Fruit fly (Drosophila melanogaster) whole organism, embryonic: Measurements from ENCODE around the gene Boh1.

Source experiments
- C15 ChIP-seq: fragments of 200-800 bp; sonication (Bioruptor generic); IDR thresholded peaks from 3 replicates; pipeline ENCODE4 v1.3.6; 2022; ENCODE audit warnings: missing biosample characterization, missing genetic modification characterization
- CG11398 ChIP-seq: fragments of 200-800 bp; sonication (Bioruptor generic); optimal IDR thresholded peaks from 2 replicates; lab custom pipeline; 2016; ENCODE audit warnings: missing biosample characterization, missing genetic modification characterization
- CG11723 ChIP-seq: fragments of 200-800 bp; sonication (Bioruptor generic); optimal IDR thresholded peaks from 2 replicates; lab custom pipeline; 2017; ENCODE audit warnings: missing biosample characterization, mild to moderate bottlenecking, missing genetic modification characterization
- CG12104 ChIP-seq: fragments of 200-800 bp; sonication (Bioruptor generic); optimal IDR thresholded peaks from 3 replicates; lab custom pipeline; 2016; ENCODE audit warnings: missing biosample characterization, missing genetic modification characterization
- CG12155 ChIP-seq: fragments of 200-800 bp; sonication (Bioruptor generic); optimal IDR thresholded peaks from 3 replicates; lab custom pipeline; 2016; ENCODE audit warnings: missing biosample characterization, missing genetic modification characterization
- CG12299 ChIP-seq: fragments of 200-800 bp; sonication (Bioruptor generic); optimal IDR thresholded peaks from 2 replicates; lab custom pipeline; 2018; ENCODE audit warnings: missing biosample characterization, mild to moderate bottlenecking, missing genetic modification characterization
- CG14965 ChIP-seq: fragments of 200-800 bp; sonication (Bioruptor generic); optimal IDR thresholded peaks from 2 replicates; lab custom pipeline; 2016; ENCODE audit warnings: missing biosample characterization, missing genetic modification characterization, borderline replicate concordance
- CG1529 ChIP-seq: fragments of 200-800 bp; sonication (Bioruptor generic); optimal IDR thresholded peaks from 3 replicates; lab custom pipeline; 2018; ENCODE audit warnings: missing biosample characterization, missing genetic modification characterization
- CG17186 ChIP-seq: fragments of 200-800 bp; sonication (Bioruptor generic); optimal IDR thresholded peaks from 3 replicates; lab custom pipeline; 2017; ENCODE audit warnings: missing biosample characterization, missing genetic modification reagents, missing genetic modification characterization
- CG17829 ChIP-seq: fragments of 200-800 bp; optimal IDR thresholded peaks from 2 replicates; lab custom pipeline; 2019; ENCODE audit warnings: missing biosample characterization, mild to moderate bottlenecking, missing genetic modification characterization, moderate library complexity
- CG18262 ChIP-seq: fragments of 200-800 bp; optimal IDR thresholded peaks from 3 replicates; lab custom pipeline; 2019; ENCODE audit warnings: missing biosample characterization, mild to moderate bottlenecking, missing genetic modification characterization, moderate library complexity
- CG18619 ChIP-seq: fragments of 200-800 bp; sonication (Bioruptor generic); optimal IDR thresholded peaks from 3 replicates; lab custom pipeline; 2017; ENCODE audit warnings: missing biosample characterization, mild to moderate bottlenecking, missing genetic modification characterization
- CG2129 ChIP-seq: fragments of 200-800 bp; sonication (Bioruptor generic); IDR thresholded peaks from 2 replicates; pipeline ENCODE4 v1.3.6; 2022; ENCODE audit warnings: missing biosample characterization, missing genetic modification characterization; ENCODE audit not compliant: partially characterized antibody
- CG2875 ChIP-seq: fragments of 200-800 bp; sonication (Bioruptor generic); optimal IDR thresholded peaks from 2 replicates; lab custom pipeline; 2017; ENCODE audit warnings: missing biosample characterization, mild to moderate bottlenecking, missing genetic modification characterization, missing genetic modification reagents
- CG2889 ChIP-seq: fragments of 200-800 bp; sonication (Bioruptor generic); IDR thresholded peaks from 3 replicates; pipeline ENCODE4 v1.3.6; 2022; ENCODE audit warnings: missing biosample characterization, missing genetic modification characterization
- CG3847 ChIP-seq: fragments of 200-800 bp; sonication (Bioruptor generic); IDR thresholded peaks from 2 replicates; pipeline ENCODE4 v1.3.6; 2022; ENCODE audit warnings: missing biosample characterization, missing genetic modification characterization
- CG3995 ChIP-seq: fragments of 200-800 bp; sonication (Bioruptor generic); optimal IDR thresholded peaks from 3 replicates; lab custom pipeline; 2016; ENCODE audit warnings: missing biosample characterization, missing genetic modification characterization
- CG4328 ChIP-seq: fragments of 200-800 bp; sonication (Bioruptor generic); optimal IDR thresholded peaks from 3 replicates; lab custom pipeline; 2017; ENCODE audit warnings: missing biosample characterization, missing genetic modification reagents, missing genetic modification characterization
- CG43689 ChIP-seq: fragments of 200-800 bp; sonication (Bioruptor generic); IDR thresholded peaks from 2 replicates; pipeline ENCODE4 v1.3.6; 2022; ENCODE audit warnings: missing biosample characterization, missing genetic modification characterization
- CG4730 ChIP-seq: fragments of 200-800 bp; sonication (Bioruptor generic); IDR thresholded peaks from 2 replicates; pipeline ENCODE4 v1.3.6; 2022; ENCODE audit warnings: missing biosample characterization, missing genetic modification characterization
- CG6813 ChIP-seq: fragments of 200-800 bp; sonication (Bioruptor generic); optimal IDR thresholded peaks from 2 replicates; lab custom pipeline; 2017; ENCODE audit warnings: missing biosample characterization, missing genetic modification characterization, mild to moderate bottlenecking, moderate library complexity, missing genetic modification reagents
- CG7372 ChIP-seq: fragments of 200-800 bp; sonication (Bioruptor generic); IDR thresholded peaks from 2 replicates; pipeline ENCODE4 v1.3.6; 2022; ENCODE audit warnings: missing biosample characterization, missing genetic modification characterization
- CG8924 ChIP-seq: fragments of 200-800 bp; optimal IDR thresholded peaks from 3 replicates; lab custom pipeline; 2019; ENCODE audit warnings: missing biosample characterization, mild to moderate bottlenecking, missing genetic modification characterization, moderate library complexity
- CHES-1-like ChIP-seq: fragments of 200-800 bp; sonication (Bioruptor generic); optimal IDR thresholded peaks from 2 replicates; lab custom pipeline; 2016; ENCODE audit warnings: missing biosample characterization, missing genetic modification characterization
- CoRest ChIP-seq: fragments of 200-800 bp; sonication (Bioruptor generic); optimal IDR thresholded peaks from 3 replicates; lab custom pipeline; 2018; ENCODE audit warnings: missing biosample characterization, mild to moderate bottlenecking, missing genetic modification characterization, moderate library complexity
- HHEX ChIP-seq: fragments of 200-800 bp; sonication (Bioruptor generic); optimal IDR thresholded peaks from 3 replicates; lab custom pipeline; 2017; ENCODE audit warnings: missing biosample characterization, mild to moderate bottlenecking, missing genetic modification characterization, missing genetic modification reagents
- Hmx ChIP-seq: fragments of 200-800 bp; sonication (Bioruptor generic); optimal IDR thresholded peaks from 2 replicates; lab custom pipeline; 2016; ENCODE audit warnings: missing biosample characterization, missing genetic modification characterization
- Hr3 ChIP-seq: fragments of 200-800 bp; sonication (Bioruptor generic); optimal IDR thresholded peaks from 3 replicates; lab custom pipeline; 2016; ENCODE audit warnings: missing biosample characterization, missing genetic modification characterization
- Jarid2 ChIP-seq: fragments of 200-800 bp; sonication (Bioruptor generic); optimal IDR thresholded peaks from 3 replicates; lab custom pipeline; 2017; ENCODE audit warnings: mild to moderate bottlenecking, missing biosample characterization, missing genetic modification reagents, missing genetic modification characterization
- MBD-R2 ChIP-seq: fragments of 200-800 bp; sonication (Bioruptor generic); IDR thresholded peaks from 2 replicates; pipeline ENCODE4 v1.3.6; 2022; ENCODE audit warnings: missing biosample characterization, missing genetic modification characterization
- Pdp1 ChIP-seq, 2 experiments: fragments of 200-800 bp; sonication (Bioruptor generic); optimal IDR thresholded peaks; 3 replicates each; lab custom pipeline; 2016; ENCODE audit warnings: missing biosample characterization in 2 of 2, missing genetic modification characterization in 2 of 2, mild to moderate bottlenecking in 1 of 2, moderate library complexity in 1 of 2
- Trl ChIP-seq, 3 experiments: fragments of >200 bp in 2 of 3; fragments of 200-800 bp in 1 of 3; sonication (Bioruptor generic) in 1 of 3; optimal IDR thresholded peaks; 2 replicates in 1 of 3; 3 replicates in 2 of 3; lab custom pipeline; 2016 to 2017; ENCODE audit warnings: missing biosample characterization in 1 of 3, missing genetic modification characterization in 1 of 3
- bcd ChIP-seq: fragments of 200-800 bp; sonication (Bioruptor generic); optimal IDR thresholded peaks from 2 replicates; lab custom pipeline; 2017; ENCODE audit warnings: missing biosample characterization, mild to moderate bottlenecking, missing genetic modification characterization
- btn ChIP-seq: fragments of 200-800 bp; sonication (Bioruptor generic); optimal IDR thresholded peaks from 2 replicates; lab custom pipeline; 2016; ENCODE audit warnings: missing biosample characterization, missing genetic modification characterization
- crc ChIP-seq: fragments of 200-800 bp; sonication (Bioruptor generic); optimal IDR thresholded peaks from 2 replicates; lab custom pipeline; 2016; ENCODE audit warnings: missing biosample characterization, missing genetic modification characterization
- dati ChIP-seq: fragments of 200-800 bp; sonication (Bioruptor generic); IDR thresholded peaks from 2 replicates; pipeline ENCODE4 v1.3.6; 2022; ENCODE audit warnings: missing biosample characterization, missing genetic modification characterization
- esg ChIP-seq: fragments of 200-800 bp; sonication (Bioruptor generic); conservative IDR thresholded peaks from 2 replicates; pipeline ENCODE4 v1.3.6; 2022; ENCODE audit warnings: missing biosample characterization, missing genetic modification characterization
- exex ChIP-seq: fragments of 200-800 bp; sonication (Bioruptor generic); optimal IDR thresholded peaks from 4 replicates; lab custom pipeline; 2018; ENCODE audit warnings: missing biosample characterization, mild to moderate bottlenecking, missing genetic modification characterization, moderate library complexity
- ftz-f1 ChIP-seq: fragments of 200-800 bp; sonication (Bioruptor generic); optimal IDR thresholded peaks from 2 replicates; lab custom pipeline; 2016; ENCODE audit warnings: missing biosample characterization, missing genetic modification characterization
- lbe ChIP-seq: fragments of 200-800 bp; sonication (Bioruptor generic); optimal IDR thresholded peaks from 2 replicates; lab custom pipeline; 2016; ENCODE audit warnings: missing biosample characterization, mild to moderate bottlenecking, missing genetic modification characterization
- repo ChIP-seq: fragments of 200-800 bp; sonication (Bioruptor generic); optimal IDR thresholded peaks from 2 replicates; lab custom pipeline; 2016; ENCODE audit warnings: missing biosample characterization, missing genetic modification characterization
- salm ChIP-seq: fragments of 200-800 bp; sonication (Bioruptor generic); optimal IDR thresholded peaks from 2 replicates; lab custom pipeline; 2018; ENCODE audit warnings: missing biosample characterization, mild to moderate bottlenecking, missing genetic modification characterization
- schlank ChIP-seq: fragments of 200-800 bp; sonication (Bioruptor generic); optimal IDR thresholded peaks from 2 replicates; lab custom pipeline; 2018; ENCODE audit warnings: missing biosample characterization, mild to moderate bottlenecking, missing genetic modification characterization
- sisA ChIP-seq: fragments of 200-800 bp; sonication (Bioruptor generic); IDR thresholded peaks from 2 replicates; pipeline ENCODE4 v1.3.6; 2022; ENCODE audit warnings: missing biosample characterization, missing genetic modification characterization
- slou ChIP-seq: fragments of 200-800 bp; sonication (Bioruptor generic); optimal IDR thresholded peaks from 3 replicates; lab custom pipeline; 2016; ENCODE audit warnings: missing biosample characterization, missing genetic modification characterization
- tio ChIP-seq: fragments of 200-800 bp; sonication (Bioruptor generic); optimal IDR thresholded peaks from 2 replicates; lab custom pipeline; 2017; ENCODE audit warnings: missing biosample characterization, missing genetic modification characterization, inconsistent platforms
- unc-4 ChIP-seq: fragments of 200-800 bp; sonication (Bioruptor generic); IDR thresholded peaks from 2 replicates; pipeline ENCODE4 v1.3.6; 2022; ENCODE audit warnings: missing biosample characterization, missing genetic modification characterization; ENCODE audit not compliant: partially characterized antibody
- wek ChIP-seq: fragments of 200-800 bp; sonication (Bioruptor generic); optimal IDR thresholded peaks from 3 replicates; lab custom pipeline; 2018; ENCODE audit warnings: missing biosample characterization, mild to moderate bottlenecking, missing genetic modification characterization, moderate library complexity
- zf30C ChIP-seq: fragments of 200-800 bp; sonication (Bioruptor generic); optimal IDR thresholded peaks from 3 replicates; lab custom pipeline; 2018; ENCODE audit warnings: missing biosample characterization, mild to moderate bottlenecking, missing genetic modification characterization

Gene Boh1

dm6 chr3R:27916355-27917019 is 2.8 kb downstream of the Boh1 start, which contains the start of the genes CG5003 and mRpS22 (continued):
- TF ChIP-seq crc (GFP tag; lab: Kevin White, UChicago): no peak
- TF ChIP-seq CG18262 (tag; lab: Kevin White, UChicago): peak; percentile 69
- no peak for TF ChIP-seq C15 (GFP tag; lab: Robert Waterston, UW)
- TF ChIP-seq Jarid2: peak; percentile 17
- peak; percentile 45; the same call in 1 of the 2 replicates for TF ChIP-seq unc-4 (GFP tag; lab: Robert Waterston, UW)
- peak; percentile 29 for TF ChIP-seq HHEX (GFP tag; lab: Kevin White, UChicago)
- TF ChIP-seq CG17829: peak; percentile 67
- TF ChIP-seq repo (GFP tag; lab: Kevin White, UChicago): no peak
- no peak for TF ChIP-seq schlank (tag; lab: Kevin White, UChicago)
- no peak for TF ChIP-seq Hmx (GFP tag; lab: Kevin White, UChicago)
- peak; percentile 58 for TF ChIP-seq CG3847 (GFP tag; lab: Robert Waterston, UW)
- peak; percentile 58 for TF ChIP-seq CG4328
- peak; percentile 64 for TF ChIP-seq Hr3
- peak; percentile 37; the same call in 1 of the 2 replicates for TF ChIP-seq CG4730
- TF ChIP-seq CG17186 (GFP tag; lab: Kevin White, UChicago): no peak
- no peak for TF ChIP-seq CG14965 (GFP tag; lab: Kevin White, UChicago)
- peak; percentile 35; the same call in 1 of the 2 replicates for TF ChIP-seq esg (GFP tag; lab: Robert Waterston, UW)
- peak; percentile 48 for TF ChIP-seq exex (tag; lab: Kevin White, UChicago)
- peak; percentile 66 for TF ChIP-seq slou (GFP tag; lab: Kevin White, UChicago)
- no peak for TF ChIP-seq btn (GFP tag; lab: Kevin White, UChicago)
- TF ChIP-seq CG2889 (GFP tag; lab: Robert Waterston, UW): no peak
- TF ChIP-seq MBD-R2: peak; percentile 68
- no peak for TF ChIP-seq CG11398 (GFP tag; lab: Kevin White, UChicago)
- TF ChIP-seq CG11723 (GFP tag; lab: Kevin White, UChicago): peak; percentile 45
- TF ChIP-seq wek (GFP tag; lab: Kevin White, UChicago): peak; percentile 94
- no peak for TF ChIP-seq CG12299 (tag; lab: Kevin White, UChicago)
- TF ChIP-seq CG1529: no peak
- no peak for TF ChIP-seq sisA (GFP tag; lab: Robert Waterston, UW)
- TF ChIP-seq Pdp1 (GFP tag; optimal IDR thresholded peaks at IDR 0.05; lab: Kevin White, UChicago): peak in 1 of 2 experiments; percentile 32
- no peak for TF ChIP-seq zf30C (GFP tag; lab: Kevin White, UChicago)
- peak; percentile 52; the same call in 1 of the 2 replicates for TF ChIP-seq CG7372 (GFP tag; lab: Robert Waterston, UW)
- peak; percentile 26 for TF ChIP-seq CG3995
- TF ChIP-seq CG6813 (GFP tag; lab: Kevin White, UChicago): no peak
- no peak for TF ChIP-seq CG43689 (GFP tag; lab: Robert Waterston, UW)
- TF ChIP-seq CG2129 (GFP tag; lab: Robert Waterston, UW): no peak
- no peak for TF ChIP-seq salm (tag; lab: Kevin White, UChicago)
- TF ChIP-seq Trl (optimal IDR thresholded peaks at IDR 0.05; lab: Kevin White, UChicago): no peak
- TF ChIP-seq Trl (GFP tag; optimal IDR thresholded peaks at IDR 0.05; lab: Kevin White, UChicago): no peak
- TF ChIP-seq bcd: peak; percentile 50
- TF ChIP-seq CG8924 (tag; lab: Kevin White, UChicago): peak; percentile 73
- peak; percentile 61 for TF ChIP-seq CG12155 (GFP tag; lab: Kevin White, UChicago)
- peak; percentile 46 for TF ChIP-seq CG18619 (GFP tag; lab: Kevin White, UChicago)
- peak; percentile 69 for TF ChIP-seq CG12104 (GFP tag; lab: Kevin White, UChicago)
- TF ChIP-seq lbe (GFP tag; lab: Kevin White, UChicago): peak; percentile 29
- peak; percentile 14 for TF ChIP-seq CG2875 (GFP tag; lab: Kevin White, UChicago)
- no peak for TF ChIP-seq tio (GFP tag; lab: Kevin White, UChicago)
- TF ChIP-seq CHES-1-like (GFP tag; lab: Kevin White, UChicago): peak; percentile 11
- no peak for TF ChIP-seq ftz-f1
- peak; percentile 75 for TF ChIP-seq CoRest
- no peak for TF ChIP-seq dati (GFP tag; lab: Robert Waterston, UW)
